Fruit fly (Drosophila melanogaster) whole organism, adult: ENCODE results near the gene COX7AL2.

ENCODE experiments used
- CG7045 ChIP-seq: fragments of 200-800 bp; sonication (Bioruptor generic); optimal IDR thresholded peaks from 2 replicates; lab custom pipeline; 2017; ENCODE audit warnings: missing biosample characterization, mild to moderate bottlenecking, missing genetic modification characterization
- bab1 ChIP-seq: fragments of 200-800 bp; sonication (Bioruptor generic); optimal IDR thresholded peaks from 3 replicates; lab custom pipeline; 2019; ENCODE audit warnings: missing biosample characterization, mild to moderate bottlenecking, missing genetic modification characterization, moderate library complexity
- kay ChIP-seq: fragments of 200-800 bp; sonication (Bioruptor generic); peaks from one replicate; lab custom pipeline; 2016; ENCODE audit warnings: missing biosample characterization, missing genetic modification characterization, borderline replicate concordance
- toe ChIP-seq: fragments of 200-800 bp; sonication (Bioruptor generic); optimal IDR thresholded peaks from 2 replicates; lab custom pipeline; 2016; ENCODE audit warnings: missing biosample characterization, missing genetic modification characterization

dm6 chr2L:2206066-2206465, 8.4 kb upstream of the COX7AL2 start, which contains the start of gene CG31668:
- TF ChIP-seq toe (GFP tag; lab: Kevin White, UChicago) (no peak), kay (GFP tag; lab: Kevin White, UChicago) (no peak), bab1 (GFP tag; lab: Kevin White, UChicago) (no peak), CG7045 (GFP tag; lab: Kevin White, UChicago) (no peak)
